Fruit fly (Drosophila melanogaster) whole organism, adult: ENCODE results near the gene CG3568.

Experiments used
- CG11617 ChIP-seq: fragments of 200-800 bp; sonication (Bioruptor generic); optimal IDR thresholded peaks from 2 replicates; lab custom pipeline; 2017; ENCODE audit warnings: mild to moderate bottlenecking, missing biosample characterization, missing genetic modification reagents, missing genetic modification characterization
- CG12768 ChIP-seq: fragments of 200-800 bp; sonication (Bioruptor generic); optimal IDR thresholded peaks from 2 replicates; lab custom pipeline; 2017; ENCODE audit warnings: missing biosample characterization, missing genetic modification characterization, mild to moderate bottlenecking, moderate library complexity, missing genetic modification reagents
- CG14711 ChIP-seq: fragments of 200-800 bp; sonication (Bioruptor generic); optimal IDR thresholded peaks from 2 replicates; lab custom pipeline; 2018; ENCODE audit warnings: missing biosample characterization, mild to moderate bottlenecking, missing genetic modification characterization, moderate library complexity
- CG1620 ChIP-seq: fragments of 200-800 bp; sonication (Bioruptor generic); optimal IDR thresholded peaks from 2 replicates; lab custom pipeline; 2016; ENCODE audit warnings: missing biosample characterization, missing genetic modification characterization
- CG33017 ChIP-seq: fragments of 200-800 bp; sonication (Bioruptor generic); optimal IDR thresholded peaks from 2 replicates; lab custom pipeline; 2018; ENCODE audit warnings: missing biosample characterization, mild to moderate bottlenecking, missing genetic modification characterization, moderate library complexity
- CG5204 ChIP-seq: fragments of 200-800 bp; sonication (Bioruptor generic); optimal IDR thresholded peaks from 2 replicates; lab custom pipeline; 2016; ENCODE audit warnings: missing biosample characterization, missing genetic modification characterization
- CG7045 ChIP-seq: fragments of 200-800 bp; sonication (Bioruptor generic); optimal IDR thresholded peaks from 2 replicates; lab custom pipeline; 2017; ENCODE audit warnings: missing biosample characterization, mild to moderate bottlenecking, missing genetic modification characterization
- CG7101 ChIP-seq: fragments of 200-800 bp; sonication (Bioruptor generic); optimal IDR thresholded peaks from 2 replicates; lab custom pipeline; 2018; ENCODE audit warnings: missing biosample characterization, mild to moderate bottlenecking, missing genetic modification characterization, moderate library complexity
- Clk ChIP-seq: fragments of 200-800 bp; sonication (Bioruptor generic); optimal IDR thresholded peaks from 2 replicates; lab custom pipeline; 2017; ENCODE audit warnings: missing biosample characterization, missing genetic modification characterization
- Crg-1 ChIP-seq: fragments of 200-800 bp; sonication (Bioruptor generic); optimal IDR thresholded peaks from 2 replicates; lab custom pipeline; 2016; ENCODE audit warnings: missing biosample characterization, missing genetic modification characterization
- Hr96 ChIP-seq: fragments of 200-800 bp; sonication (Bioruptor generic); optimal IDR thresholded peaks from 2 replicates; lab custom pipeline; 2016; ENCODE audit warnings: missing biosample characterization, missing genetic modification characterization
- Mnt ChIP-seq: fragments of 200-800 bp; sonication (Bioruptor generic); optimal IDR thresholded peaks from 2 replicates; lab custom pipeline; 2016; ENCODE audit warnings: missing biosample characterization, mild to moderate bottlenecking, missing genetic modification characterization
- bab1 ChIP-seq: fragments of 200-800 bp; sonication (Bioruptor generic); optimal IDR thresholded peaks from 3 replicates; lab custom pipeline; 2019; ENCODE audit warnings: missing biosample characterization, mild to moderate bottlenecking, missing genetic modification characterization, moderate library complexity
- cic ChIP-seq: fragments of 200-800 bp; sonication (Bioruptor generic); optimal IDR thresholded peaks from 2 replicates; lab custom pipeline; 2017; ENCODE audit warnings: missing biosample characterization, mild to moderate bottlenecking, missing genetic modification characterization, moderate library complexity
- cnc ChIP-seq, 2 experiments: fragments of >200 bp; optimal IDR thresholded peaks; 2 replicates each; lab custom pipeline; 2017
- kay ChIP-seq: fragments of 200-800 bp; sonication (Bioruptor generic); peaks from one replicate; lab custom pipeline; 2016; ENCODE audit warnings: missing biosample characterization, missing genetic modification characterization, borderline replicate concordance
- ovo ChIP-seq: fragments of 200-800 bp; sonication (Bioruptor generic); optimal IDR thresholded peaks from 2 replicates; lab custom pipeline; 2016; ENCODE audit warnings: missing biosample characterization, missing genetic modification characterization
- pad ChIP-seq: fragments of 200-800 bp; sonication (Bioruptor generic); optimal IDR thresholded peaks from 3 replicates; lab custom pipeline; 2017; ENCODE audit warnings: missing biosample characterization, missing genetic modification characterization, mild to moderate bottlenecking, moderate library complexity, missing genetic modification reagents
- tj ChIP-seq: fragments of 200-800 bp; sonication (Bioruptor generic); optimal IDR thresholded peaks from 3 replicates; lab custom pipeline; 2017; ENCODE audit warnings: missing biosample characterization, mild to moderate bottlenecking, missing genetic modification characterization, moderate library complexity
- toe ChIP-seq: fragments of 200-800 bp; sonication (Bioruptor generic); optimal IDR thresholded peaks from 2 replicates; lab custom pipeline; 2016; ENCODE audit warnings: missing biosample characterization, missing genetic modification characterization

The CG3568 gene

dm6 chrX:4540430-4540932 is 1.9 kb upstream of the CG3568 start, which contains the start of the genes rb and CHOp24:
TSS of gene rb (minus strand) at chrX:4540626.
TSS of gene CHOp24 (plus strand) at chrX:4540908.
- TF ChIP-seq CG5204 (GFP tag; lab: Kevin White, UChicago) (no peak), tj (GFP tag; lab: Kevin White, UChicago) (peak; percentile 35), CG7045 (GFP tag; lab: Kevin White, UChicago) (peak; percentile 6), bab1 (peak; percentile 73), Clk (GFP tag; lab: Kevin White, UChicago) (no peak), CG1620 (GFP tag; lab: Kevin White, UChicago) (peak; percentile 51), Crg-1 (GFP tag; lab: Kevin White, UChicago) (peak; percentile 56), pad (GFP tag; lab: Kevin White, UChicago) (peak; percentile 38), CG12768 (GFP tag; lab: Kevin White, UChicago) (no peak), CG7101 (tag; lab: Kevin White, UChicago) (peak; percentile 56), Mnt (peak; percentile 71), cic (GFP tag; lab: Kevin White, UChicago) (peak; percentile 10), ovo (GFP tag; lab: Kevin White, UChicago) (peak; percentile 30), kay (no peak), toe (peak; percentile 62), cnc (optimal IDR thresholded peaks at IDR 0.05; lab: Kevin White, UChicago) (no peak), CG11617 (GFP tag; lab: Kevin White, UChicago) (peak; percentile 52), CG14711 (peak; percentile 61), Hr96 (GFP tag; lab: Kevin White, UChicago) (no peak), CG33017 (tag; lab: Kevin White, UChicago) (peak; percentile 46)

dm6 chrX:4548611-4549120 is 6.2 kb downstream of the CG3568 start, which contains the start of the genes Usf and CG15912:
TSS of gene Usf (minus strand) at chrX:4548794.
TSS of gene CG15912 (plus strand) at chrX:4549070.
- TF ChIP-seq bab1 = peak; percentile 2
- peak; percentile 26 for TF ChIP-seq tj (GFP tag; lab: Kevin White, UChicago)
- no peak for TF ChIP-seq CG11617 (GFP tag; lab: Kevin White, UChicago)
- no peak for TF ChIP-seq Clk (GFP tag; lab: Kevin White, UChicago)

- TF ChIP-seq Mnt (peak; percentile 35), Clk (GFP tag; lab: Kevin White, UChicago) (no peak), CG7101 (tag; lab: Kevin White, UChicago) (no peak), bab1 (peak; percentile 1), CG33017 (tag; lab: Kevin White, UChicago) (no peak), CG11617 (GFP tag; lab: Kevin White, UChicago) (no peak)
Measured at dm6 chrX:4551717-4552116, 9.3 kb downstream of the CG3568 start, which contains the start of the genes CG11436 and CG3527. TSS of gene CG11436 (minus strand) at chrX:4551878. TSS of gene CG3527 (plus strand) at chrX:4551973.

- TF ChIP-seq pad (GFP tag; lab: Kevin White, UChicago) (peak; percentile 70), CG14711 (peak; percentile 55), toe (no peak), Mnt (peak; percentile 92), kay (no peak), CG11617 (GFP tag; lab: Kevin White, UChicago) (peak; percentile 1), Hr96 (GFP tag; lab: Kevin White, UChicago) (no peak), Crg-1 (GFP tag; lab: Kevin White, UChicago) (peak; percentile 77), bab1 (peak; percentile 73), ovo (GFP tag; lab: Kevin White, UChicago) (peak; percentile 52), tj (GFP tag; lab: Kevin White, UChicago) (peak; percentile 12), CG7101 (tag; lab: Kevin White, UChicago) (peak; percentile 69), CG1620 (GFP tag; lab: Kevin White, UChicago) (peak; percentile 85), Clk (GFP tag; lab: Kevin White, UChicago) (no peak)
Measured at dm6 chrX:4553999-4554398, 11.6 kb downstream of the CG3568 start, which contains the start of gene CG11444. TSS of gene CG11444 (minus strand) at chrX:4554398.

dm6 chrX:4554718-4555117 is 12.3 kb downstream of the CG3568 start:
- no peak for TF ChIP-seq bab1

dm6 chrX:4555833-4556232 is 13.4 kb downstream of the CG3568 start:
- TF ChIP-seq CG11617 (GFP tag; lab: Kevin White, UChicago) = no peak

dm6 chrX:4557772-4558171 is 15.3 kb downstream of the CG3568 start, which contains the start of gene CG3546:
TSS of gene CG3546 (plus strand) at chrX:4558072.
- TF ChIP-seq tj (GFP tag; lab: Kevin White, UChicago) (no peak), bab1 (no peak), cnc (optimal IDR thresholded peaks at IDR 0.05; lab: Kevin White, UChicago) (no peak), Hr96 (GFP tag; lab: Kevin White, UChicago) (no peak), Clk (GFP tag; lab: Kevin White, UChicago) (no peak), toe (no peak), CG12768 (GFP tag; lab: Kevin White, UChicago) (no peak), Crg-1 (GFP tag; lab: Kevin White, UChicago) (no peak), cic (GFP tag; lab: Kevin White, UChicago) (no peak), CG7045 (GFP tag; lab: Kevin White, UChicago) (no peak), pad (GFP tag; lab: Kevin White, UChicago) (no peak), CG1620 (GFP tag; lab: Kevin White, UChicago) (no peak)
